Fruit fly (Drosophila melanogaster) whole organism, embryonic: ENCODE data around the gene CG33927.

Experiments used
- Antp ChIP-seq: fragments of 200-800 bp; sonication (Bioruptor generic); optimal IDR thresholded peaks from 3 replicates; lab custom pipeline; 2016; ENCODE audit warnings: missing biosample characterization, missing genetic modification characterization
- Bdp1 ChIP-seq: fragments of 200-800 bp; sonication (Bioruptor generic); optimal IDR thresholded peaks from 3 replicates; lab custom pipeline; 2016; ENCODE audit warnings: missing biosample characterization, missing genetic modification characterization
- CG10147 ChIP-seq: fragments of 200-800 bp; sonication (Bioruptor generic); optimal IDR thresholded peaks from 2 replicates; lab custom pipeline; 2019; ENCODE audit warnings: missing biosample characterization, mild to moderate bottlenecking, missing genetic modification characterization, moderate library complexity
- CG12391 ChIP-seq: fragments of 200-800 bp; sonication (Bioruptor generic); optimal IDR thresholded peaks from 3 replicates; lab custom pipeline; 2018; ENCODE audit warnings: missing biosample characterization, mild to moderate bottlenecking, missing genetic modification characterization, moderate library complexity
- CG13624 ChIP-seq: fragments of 200-800 bp; sonication (Bioruptor generic); optimal IDR thresholded peaks from 2 replicates; lab custom pipeline; 2016; ENCODE audit warnings: missing biosample characterization, missing genetic modification characterization
- CG13775 ChIP-seq: fragments of 200-800 bp; sonication (Bioruptor generic); optimal IDR thresholded peaks from 3 replicates; lab custom pipeline; 2017; ENCODE audit warnings: missing biosample characterization, mild to moderate bottlenecking, missing genetic modification characterization
- CG14050 ChIP-seq: fragments of 200-800 bp; sonication (Bioruptor generic); IDR thresholded peaks from 3 replicates; pipeline ENCODE4 v1.3.6; 2022; ENCODE audit warnings: missing biosample characterization, missing genetic modification characterization
- CG14965 ChIP-seq: fragments of 200-800 bp; sonication (Bioruptor generic); optimal IDR thresholded peaks from 2 replicates; lab custom pipeline; 2016; ENCODE audit warnings: missing biosample characterization, missing genetic modification characterization, borderline replicate concordance
- CG1603 ChIP-seq: fragments of 200-800 bp; sonication (Bioruptor generic); optimal IDR thresholded peaks from 2 replicates; lab custom pipeline; 2019; ENCODE audit warnings: missing biosample characterization, mild to moderate bottlenecking, missing genetic modification characterization, moderate library complexity
- CG2129 ChIP-seq: fragments of 200-800 bp; sonication (Bioruptor generic); IDR thresholded peaks from 2 replicates; pipeline ENCODE4 v1.3.6; 2022; ENCODE audit warnings: missing biosample characterization, missing genetic modification characterization; ENCODE audit not compliant: partially characterized antibody
- CG2199 ChIP-seq: fragments of 200-800 bp; sonication (Bioruptor generic); IDR thresholded peaks from 3 replicates; pipeline ENCODE4 v1.3.6; 2022; ENCODE audit warnings: missing biosample characterization, missing genetic modification characterization
- CG2889 ChIP-seq: fragments of 200-800 bp; sonication (Bioruptor generic); IDR thresholded peaks from 3 replicates; pipeline ENCODE4 v1.3.6; 2022; ENCODE audit warnings: missing biosample characterization, missing genetic modification characterization
- CG30403 ChIP-seq: fragments of 200-800 bp; sonication (Bioruptor generic); optimal IDR thresholded peaks from 3 replicates; lab custom pipeline; 2016; ENCODE audit warnings: missing biosample characterization, missing genetic modification characterization
- CG32767 ChIP-seq: fragments of 200-800 bp; sonication (Bioruptor generic); IDR thresholded peaks from 2 replicates; pipeline ENCODE4 v1.3.6; 2022; ENCODE audit warnings: missing biosample characterization, missing genetic modification characterization
- CG33213 ChIP-seq: fragments of 200-800 bp; sonication (Bioruptor generic); optimal IDR thresholded peaks from 3 replicates; lab custom pipeline; 2016; ENCODE audit warnings: missing biosample characterization, missing genetic modification characterization
- CG4328 ChIP-seq: fragments of 200-800 bp; sonication (Bioruptor generic); optimal IDR thresholded peaks from 3 replicates; lab custom pipeline; 2017; ENCODE audit warnings: missing biosample characterization, missing genetic modification reagents, missing genetic modification characterization
- CG43689 ChIP-seq: fragments of 200-800 bp; sonication (Bioruptor generic); IDR thresholded peaks from 2 replicates; pipeline ENCODE4 v1.3.6; 2022; ENCODE audit warnings: missing biosample characterization, missing genetic modification characterization
- CG6791 ChIP-seq: fragments of 200-800 bp; sonication (Bioruptor generic); IDR thresholded peaks from 3 replicates; pipeline ENCODE4 v1.3.6; 2022; ENCODE audit warnings: missing biosample characterization, missing genetic modification characterization; ENCODE audit not compliant: partially characterized antibody
- CG8281 ChIP-seq: fragments of 200-800 bp; sonication (Bioruptor generic); optimal IDR thresholded peaks from 2 replicates; lab custom pipeline; 2018; ENCODE audit warnings: missing biosample characterization, mild to moderate bottlenecking, missing genetic modification characterization, moderate library complexity
- Drgx ChIP-seq: fragments of 200-800 bp; sonication (Bioruptor generic); IDR thresholded peaks from 2 replicates; pipeline ENCODE4 v1.3.6; 2022; ENCODE audit warnings: missing biosample characterization, missing genetic modification characterization
- ERR ChIP-seq: fragments of 200-800 bp; sonication (Bioruptor generic); optimal IDR thresholded peaks from 2 replicates; lab custom pipeline; 2016; ENCODE audit warnings: missing biosample characterization, missing genetic modification characterization
- Fer3 ChIP-seq: fragments of 200-800 bp; sonication (Bioruptor generic); optimal IDR thresholded peaks from 2 replicates; lab custom pipeline; 2018; ENCODE audit warnings: missing biosample characterization, mild to moderate bottlenecking, missing genetic modification characterization, moderate library complexity
- HLHmδ ChIP-seq: fragments of 200-800 bp; sonication (Bioruptor generic); optimal IDR thresholded peaks from 2 replicates; lab custom pipeline; 2018; ENCODE audit warnings: missing biosample characterization, mild to moderate bottlenecking, missing genetic modification characterization, moderate library complexity
- Max ChIP-seq: fragments of 200-800 bp; sonication (Bioruptor generic); optimal IDR thresholded peaks from 2 replicates; lab custom pipeline; 2016; ENCODE audit warnings: missing biosample characterization, mild to moderate bottlenecking, missing genetic modification characterization
- Myb ChIP-seq: fragments of 200-800 bp; sonication (Bioruptor generic); optimal IDR thresholded peaks from 2 replicates; lab custom pipeline; 2016; ENCODE audit warnings: missing biosample characterization, missing genetic modification characterization
- Oli ChIP-seq: fragments of 200-800 bp; sonication (Bioruptor generic); optimal IDR thresholded peaks from 2 replicates; lab custom pipeline; 2018; ENCODE audit warnings: missing biosample characterization, mild to moderate bottlenecking, missing genetic modification characterization, moderate library complexity
- Poxn ChIP-seq: fragments of 200-800 bp; sonication (Bioruptor generic); IDR thresholded peaks from 2 replicates; pipeline ENCODE4 v1.3.6; 2022; ENCODE audit warnings: missing biosample characterization, missing genetic modification characterization
- Sox100B ChIP-seq: fragments of 200-800 bp; sonication (Bioruptor generic); optimal IDR thresholded peaks from 3 replicates; lab custom pipeline; 2018; ENCODE audit warnings: missing biosample characterization, mild to moderate bottlenecking, missing genetic modification characterization
- Vsx1 ChIP-seq: fragments of 200-800 bp; sonication (Bioruptor generic); optimal IDR thresholded peaks from 2 replicates; lab custom pipeline; 2017; ENCODE audit warnings: missing biosample characterization, mild to moderate bottlenecking, missing genetic modification characterization, missing genetic modification reagents
- cad ChIP-seq: fragments of >200 bp; optimal IDR thresholded peaks from 2 replicates; lab custom pipeline; 2017; ENCODE audit warnings: missing biosample characterization, missing genetic modification characterization
- cg ChIP-seq: fragments of 200-800 bp; sonication (Bioruptor generic); optimal IDR thresholded peaks from 3 replicates; lab custom pipeline; 2019; ENCODE audit warnings: missing biosample characterization, mild to moderate bottlenecking, missing genetic modification characterization, moderate library complexity
- danr ChIP-seq: fragments of 200-800 bp; sonication (Bioruptor generic); IDR thresholded peaks from 2 replicates; pipeline ENCODE4 v1.3.6; 2022; ENCODE audit warnings: missing biosample characterization, missing genetic modification characterization
- dimm ChIP-seq: fragments of 200-800 bp; sonication (Bioruptor generic); IDR thresholded peaks from 2 replicates; pipeline ENCODE4 v1.3.6; 2022; ENCODE audit warnings: missing biosample characterization, missing genetic modification characterization
- fd64A ChIP-seq: fragments of 200-800 bp; sonication (Bioruptor generic); optimal IDR thresholded peaks from 3 replicates; lab custom pipeline; 2018; ENCODE audit warnings: missing biosample characterization, mild to moderate bottlenecking, missing genetic modification characterization
- gcm2 ChIP-seq: fragments of 200-800 bp; sonication (Bioruptor generic); optimal IDR thresholded peaks from 2 replicates; lab custom pipeline; 2016; ENCODE audit warnings: missing biosample characterization, missing genetic modification characterization
- ham ChIP-seq: fragments of 200-800 bp; sonication (Bioruptor generic); IDR thresholded peaks from 2 replicates; pipeline ENCODE4 v1.3.6; 2022; ENCODE audit warnings: missing biosample characterization, missing genetic modification characterization
- ind ChIP-seq: fragments of 200-800 bp; sonication (Bioruptor generic); optimal IDR thresholded peaks from 3 replicates; lab custom pipeline; 2016; ENCODE audit warnings: missing biosample characterization, missing genetic modification characterization
- knrl ChIP-seq: fragments of 200-800 bp; sonication (Bioruptor generic); IDR thresholded peaks from 3 replicates; pipeline ENCODE4 v1.3.6; 2022; ENCODE audit warnings: missing biosample characterization, missing genetic modification characterization; ENCODE audit not compliant: partially characterized antibody
- lab ChIP-seq: fragments of 200-800 bp; sonication (Bioruptor generic); optimal IDR thresholded peaks from 3 replicates; lab custom pipeline; 2017; ENCODE audit warnings: missing biosample characterization, missing genetic modification characterization, mild to moderate bottlenecking, moderate library complexity, missing genetic modification reagents
- lmd ChIP-seq: fragments of 200-800 bp; sonication (Bioruptor generic); IDR thresholded peaks from 2 replicates; pipeline ENCODE4 v1.3.6; 2022; ENCODE audit warnings: missing biosample characterization, missing genetic modification characterization
- peb ChIP-seq: fragments of 200-800 bp; sonication (Bioruptor generic); IDR thresholded peaks from 2 replicates; pipeline ENCODE4 v1.3.6; 2022; ENCODE audit warnings: missing biosample characterization, missing genetic modification characterization
- pzg ChIP-seq: fragments of 200-800 bp; sonication (Bioruptor generic); optimal IDR thresholded peaks from 3 replicates; lab custom pipeline; 2018; ENCODE audit warnings: missing biosample characterization, mild to moderate bottlenecking, missing genetic modification characterization, moderate library complexity
- ranshi ChIP-seq: fragments of 200-800 bp; sonication (Bioruptor generic); IDR thresholded peaks from 2 replicates; pipeline ENCODE4 v1.3.6; 2022; ENCODE audit warnings: missing biosample characterization, missing genetic modification characterization
- sc ChIP-seq, 3 experiments: fragments of >200 bp in 2 of 3; fragments of 200-800 bp in 1 of 3; sonication (Bioruptor generic) in 1 of 3; optimal IDR thresholded peaks; 2 replicates in 2 of 3; 3 replicates in 1 of 3; lab custom pipeline; 2017; ENCODE audit warnings: mild to moderate bottlenecking in 1 of 3, missing biosample characterization in 1 of 3, missing genetic modification characterization in 1 of 3, missing genetic modification reagents in 1 of 3
- sd ChIP-seq: fragments of 200-800 bp; sonication (Bioruptor generic); optimal IDR thresholded peaks from 3 replicates; lab custom pipeline; 2018; ENCODE audit warnings: missing biosample characterization, mild to moderate bottlenecking, missing genetic modification characterization, moderate library complexity
- sna ChIP-seq: fragments of 200-800 bp; sonication (Bioruptor generic); IDR thresholded peaks from 2 replicates; pipeline ENCODE4 v1.3.6; 2022; ENCODE audit warnings: missing biosample characterization, missing genetic modification characterization; ENCODE audit not compliant: partially characterized antibody
- so ChIP-seq: fragments of 200-800 bp; sonication (Bioruptor generic); IDR thresholded peaks from 3 replicates; pipeline ENCODE4 v1.3.6; 2022; ENCODE audit warnings: missing biosample characterization, missing genetic modification characterization
- tup ChIP-seq: fragments of 200-800 bp; sonication (Bioruptor generic); optimal IDR thresholded peaks from 2 replicates; lab custom pipeline; 2016; ENCODE audit warnings: missing biosample characterization, mild to moderate bottlenecking, missing genetic modification characterization, moderate library complexity

Gene CG33927

dm6 chr3R:4739492-4740431 lies 49.4 kb upstream of the CG33927 start (continued):
- TF ChIP-seq ranshi (GFP tag; lab: Robert Waterston, UW) (no peak), HLHmδ (GFP tag; lab: Kevin White, UChicago) (peak; percentile 77), lmd (GFP tag; lab: Robert Waterston, UW) (no peak), CG32767 (GFP tag; lab: Robert Waterston, UW) (no peak), dimm (no peak), CG2889 (GFP tag; lab: Robert Waterston, UW) (no peak), Vsx1 (GFP tag; lab: Kevin White, UChicago) (peak; percentile 60), sc (optimal IDR thresholded peaks at IDR 0.05; lab: Kevin White, UChicago) (no peak), sc (GFP tag; optimal IDR thresholded peaks at IDR 0.05; lab: Kevin White, UChicago) (peak; percentile 79), CG4328 (GFP tag; lab: Kevin White, UChicago) (peak; percentile 84), Bdp1 (GFP tag; lab: Kevin White, UChicago) (no peak), CG30403 (GFP tag; lab: Kevin White, UChicago) (peak; percentile 94), Fer3 (tag; lab: Kevin White, UChicago) (peak; percentile 53), Max (GFP tag; lab: Kevin White, UChicago) (peak; percentile 62), CG13775 (GFP tag; lab: Kevin White, UChicago) (peak; percentile 90), CG1603 (tag; lab: Kevin White, UChicago) (peak; percentile 36), peb (no peak), CG8281 (tag; lab: Kevin White, UChicago) (peak; percentile 59), sd (tag; lab: Kevin White, UChicago) (peak; percentile 94), ERR (GFP tag; lab: Kevin White, UChicago) (peak; percentile 41), ham (GFP tag; lab: Robert Waterston, UW) (no peak), gcm2 (GFP tag; lab: Kevin White, UChicago) (no peak), pzg (GFP tag; lab: Kevin White, UChicago) (peak; percentile 17), ind (GFP tag; lab: Kevin White, UChicago) (peak; percentile 86), CG14050 (GFP tag; lab: Robert Waterston, UW) (no peak), CG6791 (no peak), cad (GFP tag; lab: Kevin White, UChicago) (no peak), sna (GFP tag; lab: Robert Waterston, UW) (no peak), CG43689 (GFP tag; lab: Robert Waterston, UW) (no peak), CG33213 (peak; percentile 43), lab (peak; percentile 79), knrl (GFP tag; lab: Robert Waterston, UW) (no peak), CG10147 (peak; percentile 82), Sox100B (peak; percentile 94), fd64A (GFP tag; lab: Kevin White, UChicago) (no peak), cg (GFP tag; lab: Kevin White, UChicago) (peak; percentile 5), CG13624 (peak; percentile 73), CG2199 (no peak), CG12391 (tag; lab: Kevin White, UChicago) (peak; percentile 89), danr (GFP tag; lab: Robert Waterston, UW) (no peak), Poxn (GFP tag; lab: Robert Waterston, UW) (no peak), so (GFP tag; lab: Robert Waterston, UW) (no peak), tup (GFP tag; lab: Kevin White, UChicago) (no peak), CG2129 (no peak), Antp (GFP tag; lab: Kevin White, UChicago) (peak; percentile 77), Oli (peak; percentile 92), Drgx (GFP tag; lab: Robert Waterston, UW) (no peak), CG14965 (no peak), Myb (GFP tag; lab: Kevin White, UChicago) (peak; percentile 66)
